Worm (Caenorhabditis elegans): ENCODE measurements around the gene nhr-154.

nhr-154 gene

ce11 chrV:12140625-12141024, 39.5 kb downstream of the nhr-154 start, which contains the start of gene C27A7.3:
Gene C27A7.3 (plus strand): TSS chrV:12140925.
- TF ChIP-seq unc-62 (GFP tag; optimal IDR thresholded peaks at IDR 0.05) = no peak

- no peak for TF ChIP-seq unc-62 (GFP tag; optimal IDR thresholded peaks at IDR 0.05)
Measured at ce11 chrV:12150607-12151006, 49.5 kb downstream of the nhr-154 start, which contains the start of gene che-11. Gene che-11 (minus strand): TSS chrV:12150707.

ce11 chrV:12152857-12153256, 51.8 kb downstream of the nhr-154 start, which contains the start of gene C27A7.8:
Gene C27A7.8 (plus strand): TSS chrV:12153157.
- TF ChIP-seq unc-62 (GFP tag; optimal IDR thresholded peaks at IDR 0.05) = no peak

All from whole organism, dauer.